Worm (Caenorhabditis elegans): ENCODE results near the gene F10E9.10.

Gene F10E9.10

DNA sequence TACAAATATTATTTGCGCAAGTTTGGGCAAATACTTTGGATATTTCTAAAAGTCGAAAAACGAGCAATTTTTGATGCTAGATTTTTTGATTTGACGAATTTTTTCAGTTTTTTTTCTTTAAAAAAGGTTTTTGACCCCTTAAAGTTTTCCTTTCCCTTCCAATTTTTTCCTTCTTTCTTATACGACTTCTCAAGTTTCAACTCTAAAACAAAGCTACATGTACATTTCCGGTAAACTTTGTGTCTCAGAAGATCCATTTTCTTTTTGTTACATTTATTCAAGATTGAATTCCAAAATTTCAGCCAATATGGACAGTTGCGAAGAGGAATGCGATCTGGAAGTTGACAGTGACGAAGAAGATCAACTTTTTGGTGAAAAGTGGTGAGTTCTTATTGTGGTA is 41.3 kb downstream of the F10E9.10 start, which contains the start of gene mig-10:
mig-10 (plus strand) TSS at position 301 of the 400 bp plus-strand sequence.
- TF ChIP-seq eor-1 (tag; optimal IDR thresholded peaks at IDR 0.05) (no peak), nhr-28 (tag; optimal IDR thresholded peaks at IDR 0.05) (no peak), nhr-12 (tag; optimal IDR thresholded peaks at IDR 0.05) (no peak), elt-3 (tag; optimal IDR thresholded peaks at IDR 0.05) (no peak), ztf-4 (tag; optimal IDR thresholded peaks at IDR 0.05) (no peak), nhr-77 (tag; optimal IDR thresholded peaks at IDR 0.05) (no peak), egl-5 (tag; optimal IDR thresholded peaks at IDR 0.05) (no peak), fkh-2 (tag; optimal IDR thresholded peaks at IDR 0.05) (no peak), nhr-237 (tag; optimal IDR thresholded peaks at IDR 0.05) (no peak), lin-15B (tag; optimal IDR thresholded peaks at IDR 0.05) (no peak), R02D3.7 (tag; optimal IDR thresholded peaks at IDR 0.05) (no peak), ama-1 (optimal IDR thresholded peaks at IDR 0.05) (no peak)

DNA sequence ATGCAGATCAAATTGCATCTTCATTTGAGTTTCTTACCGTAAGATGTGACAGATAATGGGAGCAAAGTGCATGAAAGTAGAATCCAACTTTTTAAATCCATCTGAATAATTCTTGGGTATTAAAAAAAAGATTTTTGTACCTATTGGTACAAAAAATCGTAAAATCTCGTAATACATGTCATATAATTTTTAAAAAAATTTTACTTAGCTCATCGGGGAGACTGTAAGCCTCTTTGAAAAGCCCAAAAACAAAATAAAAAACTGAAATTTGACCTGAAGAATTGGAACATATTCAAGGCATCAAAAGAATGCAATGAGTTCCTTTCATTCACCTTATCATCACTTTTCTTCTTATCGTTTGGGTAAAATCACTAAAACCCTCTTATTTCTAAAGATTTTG is 44.2 kb downstream of the F10E9.10 start, which contains the start of gene clec-160:
clec-160 (minus strand) TSS at position 101 of the 400 bp plus-strand sequence.
- TF ChIP-seq elt-2 (tag; optimal IDR thresholded peaks at IDR 0.05) (peak; percentile 6), R02D3.7 (tag; optimal IDR thresholded peaks at IDR 0.05) (no peak), egl-5 (tag; optimal IDR thresholded peaks at IDR 0.05) (no peak), ceh-16 (tag; optimal IDR thresholded peaks at IDR 0.05) (no peak), nfya-1 (tag; optimal IDR thresholded peaks at IDR 0.05; ENCODE audit: insufficient read depth) (no peak), lin-39 (tag; optimal IDR thresholded peaks at IDR 0.05) (no peak), nhr-77 (tag; optimal IDR thresholded peaks at IDR 0.05) (no peak)

- TF ChIP-seq elt-3 (tag; optimal IDR thresholded peaks at IDR 0.05) (no peak), ceh-28 (tag; optimal IDR thresholded peaks at IDR 0.05) (no peak), ceh-16 (tag; optimal IDR thresholded peaks at IDR 0.05) (no peak), hmg-11 (tag; optimal IDR thresholded peaks at IDR 0.05) (no peak), nhr-23 (tag; optimal IDR thresholded peaks at IDR 0.05) (no peak), elt-1 (tag; optimal IDR thresholded peaks at IDR 0.05) (no peak), nhr-12 (tag; optimal IDR thresholded peaks at IDR 0.05) (no peak), lin-15B (tag; optimal IDR thresholded peaks at IDR 0.05) (no peak), daf-12 (tag; optimal IDR thresholded peaks at IDR 0.05) (no peak), pqm-1 (tag; optimal IDR thresholded peaks at IDR 0.05) (no peak), nhr-67 (tag; optimal IDR thresholded peaks at IDR 0.05) (no peak), nfya-1 (tag; optimal IDR thresholded peaks at IDR 0.05; ENCODE audit: insufficient read depth) (no peak), unc-39 (tag; optimal IDR thresholded peaks at IDR 0.05) (no peak)
Observed at ce11 chrIII:8271676-8272225, 48.3 kb downstream of the F10E9.10 start, which contains the start of the genes mps-4 and F09G8.10. mps-4 (minus strand) TSS chrIII:8271776. F09G8.10 (minus strand) TSS chrIII:8272175.
